Fruit fly (Drosophila melanogaster): ENCODE measurements around the gene GatA.

GatA gene

DNA sequence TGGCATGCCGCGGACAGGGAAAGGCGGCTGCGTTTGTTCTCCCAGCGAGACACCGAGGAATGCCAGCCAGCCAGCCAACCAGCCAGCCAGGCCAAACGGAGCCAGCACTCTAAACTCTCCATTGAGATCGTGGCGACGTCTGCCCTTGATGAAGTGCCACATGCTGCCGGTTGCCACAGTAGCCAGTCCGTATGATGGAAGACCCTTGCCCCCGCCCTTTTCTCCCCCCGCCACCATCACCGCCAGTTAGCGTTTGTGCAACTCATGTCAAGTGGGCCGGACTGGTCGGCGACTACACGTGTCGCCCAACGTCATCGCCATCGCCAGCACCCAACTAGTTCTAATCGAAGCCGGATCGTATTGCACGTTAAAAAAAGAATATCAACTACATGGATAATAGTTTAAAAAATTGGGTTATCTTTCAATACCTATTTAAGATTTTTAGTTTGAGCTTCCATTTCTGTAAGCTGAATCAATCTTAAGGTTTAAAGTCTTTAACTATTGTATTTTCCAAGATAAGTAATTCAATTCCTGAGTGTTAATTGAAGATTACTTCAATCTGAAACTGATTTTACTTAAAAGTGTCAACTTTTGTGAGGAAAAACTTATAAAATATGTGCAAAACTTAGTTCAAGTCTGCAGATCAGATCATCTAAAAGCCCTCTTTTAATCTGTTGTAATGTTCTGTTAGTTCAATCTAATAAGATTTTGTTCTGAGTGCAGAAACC lies 41.7 kb upstream of the GatA start (continued):
- TF ChIP-seq Nf-YB (GFP tag; optimal IDR thresholded peaks at IDR 0.05) (no peak), CG11093 (GFP tag; IDR thresholded peaks at IDR 0.05) (no peak), otp (GFP tag; IDR thresholded peaks at IDR 0.05) (no peak), Opbp (GFP tag; IDR thresholded peaks at IDR 0.05; ENCODE audit: partially characterized antibody) (no peak), ERR (GFP tag; optimal IDR thresholded peaks at IDR 0.05) (no peak), CG6254 (GFP tag; optimal IDR thresholded peaks at IDR 0.05) (no peak), Hey (tag; optimal IDR thresholded peaks at IDR 0.05) (peak; percentile 42), lilli (GFP tag; optimal IDR thresholded peaks at IDR 0.05) (no peak), ci (GFP tag; IDR thresholded peaks at IDR 0.05) (0 out of 3 replicates have a peak, but pooled peaks have one; percentile 21), nmo (GFP tag; optimal IDR thresholded peaks at IDR 0.05) (peak; percentile 15), CG2889 (GFP tag; IDR thresholded peaks at IDR 0.05) (no peak), Hr39 (optimal IDR thresholded peaks at IDR 0.05) (no peak), HmgZ (tag; optimal IDR thresholded peaks at IDR 0.05) (no peak), CG15601 (tag; optimal IDR thresholded peaks at IDR 0.05) (no peak), Nf-YC (tag; optimal IDR thresholded peaks at IDR 0.05) (no peak), Fer3 (tag; optimal IDR thresholded peaks at IDR 0.05) (no peak), ara (GFP tag; IDR thresholded peaks at IDR 0.05) (no peak), bigmax (GFP tag; optimal IDR thresholded peaks at IDR 0.05) (no peak), CG12155 (GFP tag; optimal IDR thresholded peaks at IDR 0.05) (no peak), twi (tag; optimal IDR thresholded peaks at IDR 0.05) (peak; percentile 68), chinmo (GFP tag; IDR thresholded peaks at IDR 0.05; ENCODE audit: partially characterized antibody) (0 out of 4 replicates have a peak, but pooled peaks have one; percentile 16), CG18262 (tag; optimal IDR thresholded peaks at IDR 0.05) (peak; percentile 39), sr (GFP tag; IDR thresholded peaks at IDR 0.05) (no peak), hth (optimal IDR thresholded peaks at IDR 0.05) (no peak), pita (GFP tag; optimal IDR thresholded peaks at IDR 0.05) (no peak), al (GFP tag; IDR thresholded peaks at IDR 0.05) (no peak), psq (GFP tag; optimal IDR thresholded peaks at IDR 0.05) (no peak), pzg (GFP tag; optimal IDR thresholded peaks at IDR 0.05) (no peak), jumu (GFP tag; optimal IDR thresholded peaks at IDR 0.05) (no peak), Abd-B (GFP tag; optimal IDR thresholded peaks at IDR 0.05) (no peak), crp (GFP tag; optimal IDR thresholded peaks at IDR 0.05) (no peak), Fer2 (tag; optimal IDR thresholded peaks at IDR 0.05) (no peak), pho (GFP tag; optimal IDR thresholded peaks at IDR 0.05) (no peak), kah (GFP tag; optimal IDR thresholded peaks at IDR 0.05) (no peak), bowl (GFP tag; IDR thresholded peaks at IDR 0.05) (no peak), da (GFP tag; optimal IDR thresholded peaks at IDR 0.05) (no peak), insv (GFP tag; optimal IDR thresholded peaks at IDR 0.05) (no peak), sna (GFP tag; IDR thresholded peaks at IDR 0.05; ENCODE audit: partially characterized antibody) (no peak), Nf-YA (GFP tag; IDR thresholded peaks at IDR 0.05) (no peak), fd102C (GFP tag; optimal IDR thresholded peaks at IDR 0.05) (no peak), tin (GFP tag; optimal IDR thresholded peaks at IDR 0.05) (no peak), CG14710 (tag; optimal IDR thresholded peaks at IDR 0.05) (peak; percentile 6), CG4282 (GFP tag; optimal IDR thresholded peaks at IDR 0.05) (no peak), aop (GFP tag; IDR thresholded peaks at IDR 0.05) (no peak), CG12104 (GFP tag; optimal IDR thresholded peaks at IDR 0.05) (no peak), bsh (GFP tag; optimal IDR thresholded peaks at IDR 0.05) (peak in 1 of 2 experiments; percentile 63), CG8089 (GFP tag; optimal IDR thresholded peaks at IDR 0.05) (no peak), Myb (GFP tag; optimal IDR thresholded peaks at IDR 0.05) (no peak), CG11504 (tag; optimal IDR thresholded peaks at IDR 0.05) (no peak), CG12769 (tag; optimal IDR thresholded peaks at IDR 0.05) (no peak)
